Worm (Caenorhabditis elegans) whole organism, L3 larva: ENCODE data around the gene Y105C5B.1413.

Experiments used
- aly-2 ChIP-seq: fragments of 150-350 bp; optimal IDR thresholded peaks from 2 replicates; lab custom pipeline; 2014; ENCODE audit warnings: missing biosample characterization, missing genetic modification characterization
- elt-2 ChIP-seq: sonication (generic microtip); optimal IDR thresholded peaks from 2 replicates; lab custom pipeline; 2016; ENCODE audit warnings: missing genetic modification reagents, mild to moderate bottlenecking, missing genetic modification characterization, missing compliant biosample characterization
- nhr-77 ChIP-seq: fragments of 150-350 bp; optimal IDR thresholded peaks from 2 replicates; lab custom pipeline; 2014; ENCODE audit warnings: missing biosample characterization, missing genetic modification characterization
- pha-4 ChIP-seq: fragments of 150-350 bp; optimal IDR thresholded peaks from 2 replicates; lab custom pipeline; 2014; ENCODE audit warnings: missing biosample characterization, missing genetic modification reagents, missing genetic modification characterization

Y105C5B.1413 gene

DNA sequence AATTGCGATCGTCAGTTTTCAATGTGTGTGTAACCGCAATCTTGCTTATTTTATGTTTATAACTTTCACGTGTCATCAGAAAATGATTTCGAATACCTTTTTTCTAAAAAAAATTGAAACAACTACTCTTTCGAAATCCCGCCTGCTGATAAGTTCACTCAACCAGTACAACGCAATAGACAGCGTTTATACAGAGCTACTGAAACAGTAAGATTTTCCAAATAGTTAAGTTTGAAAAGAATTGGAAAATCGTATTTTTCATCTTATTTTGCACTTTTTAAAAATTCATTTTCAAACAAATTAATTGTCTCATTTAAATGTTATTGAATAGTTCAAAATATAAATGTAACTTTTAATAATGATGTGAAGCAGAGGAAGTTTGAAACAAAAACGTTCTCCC, 45.7 kb downstream of the Y105C5B.1413 start:
- no peak for TF ChIP-seq elt-2 (tag; lab: Kevin White, UChicago)
- TF ChIP-seq nhr-77 (tag; lab: Kevin White, UChicago), result no peak
- no peak for TF ChIP-seq aly-2
- TF ChIP-seq pha-4 (tag; lab: Kevin White, UChicago), result no peak
